Worm (Caenorhabditis elegans) whole organism, midembryonic: ENCODE results near the gene ZK896.5.

Source experiments
- T22C8.4 ChIP-seq: fragments of 200-800 bp; sonication (Bioruptor generic); IDR thresholded peaks from 2 replicates; pipeline ENCODE4 v1.3.6; 2022; ENCODE audit warnings: missing genetic modification characterization, missing compliant biosample characterization
- flt-1 ChIP-seq: fragments of 200-800 bp; sonication (Bioruptor generic); IDR thresholded peaks from 2 replicates; pipeline ENCODE4 v1.3.6; 2022; ENCODE audit warnings: missing genetic modification characterization, missing compliant biosample characterization
- med-1 ChIP-seq: sonication (generic microtip); optimal IDR thresholded peaks from 2 replicates; lab custom pipeline; 2017; ENCODE audit warnings: missing genetic modification characterization, mild to moderate bottlenecking, missing compliant biosample characterization, antibody characterized with exemption, missing genetic modification reagents; ENCODE audit not compliant: insufficient read depth
- ref-1 ChIP-seq: fragments of 200-800 bp; sonication (Bioruptor generic); conservative IDR thresholded peaks from 2 replicates; pipeline ENCODE4 v1.3.6; 2022; ENCODE audit warnings: missing genetic modification reagents, missing genetic modification characterization, missing compliant biosample characterization
- tab-1 ChIP-seq: fragments of 200-800 bp; sonication (Bioruptor generic); IDR thresholded peaks from 2 replicates; pipeline ENCODE4 v1.3.6; 2022; ENCODE audit warnings: missing genetic modification characterization, missing compliant biosample characterization
- ztf-23 ChIP-seq: fragments of 200-800 bp; sonication (Bioruptor generic); IDR thresholded peaks from 2 replicates; pipeline ENCODE4 v1.3.6; 2022; ENCODE audit warnings: missing genetic modification reagents, missing genetic modification characterization, missing compliant biosample characterization

ce11 chrIV:12833698-12834416 is 45.6 kb downstream of the ZK896.5 start:
- TF ChIP-seq ztf-23 (GFP tag; lab: Robert Waterston, UW): no peak
- no peak for TF ChIP-seq ref-1 (GFP tag; lab: Robert Waterston, UW)
- no peak for TF ChIP-seq T22C8.4 (GFP tag; lab: Robert Waterston, UW)
- TF ChIP-seq med-1 (GFP tag; lab: Kevin White, UChicago): no peak
- TF ChIP-seq tab-1 (GFP tag; lab: Robert Waterston, UW): no peak
- TF ChIP-seq flt-1 (GFP tag; lab: Robert Waterston, UW): no peak
